Fruit fly (Drosophila melanogaster): Measurements from ENCODE around the gene Qsox4.
A peak's percentile ranks its signal among the peaks of the same experiment; 100 is the strongest.

Qsox4 gene

dm6 chr3R:23679911-23680336, 22.6 kb upstream of the Qsox4 start, which contains the start of gene eIF3d1 (continued):
- no peak for TF ChIP-seq exex (tag; optimal IDR thresholded peaks at IDR 0.05)
- peak; percentile 52; the same call in 1 of the 2 replicates for TF ChIP-seq E2f1 (GFP tag; IDR thresholded peaks at IDR 0.05)
- no peak for TF ChIP-seq pfk (GFP tag; optimal IDR thresholded peaks at IDR 0.05)
- TF ChIP-seq Hmx (GFP tag; optimal IDR thresholded peaks at IDR 0.05), result no peak
- TF ChIP-seq CG12744 (GFP tag; optimal IDR thresholded peaks at IDR 0.05), result peak; percentile 42
- TF ChIP-seq ro (GFP tag; IDR thresholded peaks at IDR 0.05), result no peak
- peak; percentile 58 for TF ChIP-seq CG10267 (tag; optimal IDR thresholded peaks at IDR 0.05)
- TF ChIP-seq CG6791 (GFP tag; IDR thresholded peaks at IDR 0.05; ENCODE audit: partially characterized antibody), result peak; percentile 57; the same call in 2 of the 3 replicates
- TF ChIP-seq cas (GFP tag; IDR thresholded peaks at IDR 0.05), result no peak
- TF ChIP-seq dysf (GFP tag; IDR thresholded peaks at IDR 0.05), result no peak
- TF ChIP-seq CG1792 (GFP tag; optimal IDR thresholded peaks at IDR 0.05), result no peak
- TF ChIP-seq croc (GFP tag; conservative IDR thresholded peaks at IDR 0.05), result no peak
- TF ChIP-seq z (GFP tag; IDR thresholded peaks at IDR 0.05), result no peak
- TF ChIP-seq knrl (GFP tag; IDR thresholded peaks at IDR 0.05; ENCODE audit: partially characterized antibody), result peak; percentile 32; the same call in 1 of the 3 replicates
- TF ChIP-seq Doc2 (GFP tag; IDR thresholded peaks at IDR 0.05), result no peak
- TF ChIP-seq unc-4 (GFP tag; IDR thresholded peaks at IDR 0.05; ENCODE audit: partially characterized antibody), result no peak
- peak; percentile 4 for TF ChIP-seq ind (GFP tag; optimal IDR thresholded peaks at IDR 0.05)
- no peak for TF ChIP-seq Drgx (GFP tag; IDR thresholded peaks at IDR 0.05)
- no peak for TF ChIP-seq Pdp1 (GFP tag; optimal IDR thresholded peaks at IDR 0.05)
- no peak for TF ChIP-seq CG10431 (GFP tag; optimal IDR thresholded peaks at IDR 0.05)
- no peak for TF ChIP-seq repo (GFP tag; optimal IDR thresholded peaks at IDR 0.05)
- TF ChIP-seq CG8281 (tag; optimal IDR thresholded peaks at IDR 0.05), result no peak
- no peak for TF ChIP-seq CG8089 (GFP tag; optimal IDR thresholded peaks at IDR 0.05)
- TF ChIP-seq Blimp-1 (GFP tag; optimal IDR thresholded peaks at IDR 0.05), result no peak
- TF ChIP-seq CG33213 (GFP tag; optimal IDR thresholded peaks at IDR 0.05), result peak; percentile 22
- TF ChIP-seq CG17359 (tag; optimal IDR thresholded peaks at IDR 0.05), result no peak
- TF ChIP-seq CG14014 (GFP tag; IDR thresholded peaks at IDR 0.05), result no peak
- TF ChIP-seq NFAT (GFP tag; IDR thresholded peaks at IDR 0.05), result peak; percentile 48; the same call in 1 of the 2 replicates
- no peak for TF ChIP-seq Six4 (GFP tag; optimal IDR thresholded peaks at IDR 0.05)
- TF ChIP-seq CG15601 (tag; optimal IDR thresholded peaks at IDR 0.05), result peak; percentile 18
- no peak for TF ChIP-seq CG1647 (GFP tag; optimal IDR thresholded peaks at IDR 0.05)
- TF ChIP-seq CG4707 (GFP tag; optimal IDR thresholded peaks at IDR 0.05), result no peak
- peak; percentile 44 for TF ChIP-seq CG12155 (GFP tag; optimal IDR thresholded peaks at IDR 0.05)
- peak; percentile 98 for TF ChIP-seq Dp (GFP tag; optimal IDR thresholded peaks at IDR 0.05)
- no peak for TF ChIP-seq CG31441 (GFP tag; IDR thresholded peaks at IDR 0.05)
- peak; percentile 69 for TF ChIP-seq CG14710 (tag; optimal IDR thresholded peaks at IDR 0.05)
- peak; percentile 40 for TF ChIP-seq ftz-f1 (GFP tag; optimal IDR thresholded peaks at IDR 0.05)
- TF ChIP-seq CG8388 (GFP tag; optimal IDR thresholded peaks at IDR 0.05), result no peak
- peak; percentile 34 for TF ChIP-seq CG2120 (GFP tag; optimal IDR thresholded peaks at IDR 0.05)
- no peak for TF ChIP-seq HLH4C (GFP tag; IDR thresholded peaks at IDR 0.05; ENCODE audit: partially characterized antibody)
- 0 out of 2 replicates have a peak, but pooled peaks have one; percentile 37 for TF ChIP-seq chm (GFP tag; IDR thresholded peaks at IDR 0.05)
- TF ChIP-seq zf30C (GFP tag; optimal IDR thresholded peaks at IDR 0.05), result no peak
- TF ChIP-seq Lpt (GFP tag; optimal IDR thresholded peaks at IDR 0.05), result no peak
- no peak for TF ChIP-seq nom (GFP tag; optimal IDR thresholded peaks at IDR 0.05)
- TF ChIP-seq vnd (GFP tag; IDR thresholded peaks at IDR 0.05; ENCODE audit: partially characterized antibody), result no peak
- no peak for TF ChIP-seq disco-r (GFP tag; optimal IDR thresholded peaks at IDR 0.05)
- TF ChIP-seq CG9817 (tag; optimal IDR thresholded peaks at IDR 0.05), result no peak
- TF ChIP-seq CG11093 (GFP tag; IDR thresholded peaks at IDR 0.05), result no peak
- no peak for TF ChIP-seq sug (tag; optimal IDR thresholded peaks at IDR 0.05)
- TF ChIP-seq CG4730 (GFP tag; IDR thresholded peaks at IDR 0.05), result no peak
- TF ChIP-seq Vsx1 (GFP tag; optimal IDR thresholded peaks at IDR 0.05), result no peak

Measured in whole organism, embryonic.